Fruit fly (Drosophila melanogaster) whole organism, embryonic: Measurements from ENCODE around the gene Gss1.

Experiments
- Atf-2 ChIP-seq: fragments of 200-800 bp; sonication (Bioruptor generic); optimal IDR thresholded peaks from 2 replicates; lab custom pipeline; 2016; ENCODE audit warnings: missing biosample characterization, missing genetic modification characterization
- Awh ChIP-seq: fragments of 200-800 bp; sonication (Bioruptor generic); IDR thresholded peaks from 2 replicates; pipeline ENCODE4, ENCODE4 v1.3.6; 2022; ENCODE audit warnings: missing biosample characterization, missing genetic modification characterization
- Bdp1 ChIP-seq: fragments of 200-800 bp; sonication (Bioruptor generic); optimal IDR thresholded peaks from 3 replicates; lab custom pipeline; 2016; ENCODE audit warnings: missing biosample characterization, missing genetic modification characterization
- BtbVII ChIP-seq: fragments of 200-800 bp; sonication (Bioruptor generic); optimal IDR thresholded peaks from 3 replicates; lab custom pipeline; 2017; ENCODE audit warnings: missing biosample characterization, mild to moderate bottlenecking, missing genetic modification characterization
- CG10431 ChIP-seq: fragments of 200-800 bp; sonication (Bioruptor generic); optimal IDR thresholded peaks from 3 replicates; lab custom pipeline; 2018; ENCODE audit warnings: missing biosample characterization, mild to moderate bottlenecking, missing genetic modification characterization
- CG1233 ChIP-seq: fragments of 200-800 bp; sonication (Bioruptor generic); optimal IDR thresholded peaks from 4 replicates; lab custom pipeline; 2018; ENCODE audit warnings: missing biosample characterization, mild to moderate bottlenecking, missing genetic modification characterization
- CG12744 ChIP-seq: fragments of 200-800 bp; sonication (Bioruptor generic); optimal IDR thresholded peaks from 2 replicates; lab custom pipeline; 2016; ENCODE audit warnings: missing biosample characterization, missing genetic modification characterization
- CG12769 ChIP-seq: fragments of 200-800 bp; sonication (Bioruptor generic); optimal IDR thresholded peaks from 2 replicates; lab custom pipeline; 2019; ENCODE audit warnings: missing biosample characterization, mild to moderate bottlenecking, missing genetic modification characterization, moderate library complexity
- CG13123 ChIP-seq: fragments of 200-800 bp; sonication (Bioruptor generic); optimal IDR thresholded peaks from 2 replicates; lab custom pipeline; 2016; ENCODE audit warnings: missing biosample characterization, missing genetic modification characterization
- CG14710 ChIP-seq: fragments of 200-800 bp; sonication (Bioruptor generic); optimal IDR thresholded peaks from 3 replicates; lab custom pipeline; 2019; ENCODE audit warnings: missing biosample characterization, mild to moderate bottlenecking, missing genetic modification characterization, moderate library complexity
- CG18476 ChIP-seq: fragments of 200-800 bp; sonication (Bioruptor generic); optimal IDR thresholded peaks from 2 replicates; lab custom pipeline; 2016; ENCODE audit warnings: missing biosample characterization, mild to moderate bottlenecking, missing genetic modification characterization
- CG2678 ChIP-seq: fragments of 200-800 bp; sonication (Bioruptor generic); optimal IDR thresholded peaks from 3 replicates; lab custom pipeline; 2019; ENCODE audit warnings: missing biosample characterization, mild to moderate bottlenecking, missing genetic modification characterization, moderate library complexity
- CG4820 ChIP-seq: fragments of 200-800 bp; sonication (Bioruptor generic); optimal IDR thresholded peaks from 3 replicates; lab custom pipeline; 2016; ENCODE audit warnings: missing biosample characterization, missing genetic modification characterization
- CG6254 ChIP-seq: fragments of 200-800 bp; sonication (Bioruptor generic); optimal IDR thresholded peaks from 3 replicates; lab custom pipeline; 2017; ENCODE audit warnings: mild to moderate bottlenecking, missing biosample characterization, missing genetic modification reagents, missing genetic modification characterization
- CG7928 ChIP-seq: fragments of 200-800 bp; sonication (Bioruptor generic); optimal IDR thresholded peaks from 2 replicates; lab custom pipeline; 2017; ENCODE audit warnings: missing biosample characterization, mild to moderate bottlenecking, missing genetic modification characterization
- CG8290 ChIP-seq, 3 experiments: fragments of 200-800 bp; sonication (Bioruptor generic); optimal IDR thresholded peaks; 2 replicates each; lab custom pipeline; 2016 to 2019; ENCODE audit warnings: missing biosample characterization in 3 of 3, missing genetic modification characterization in 3 of 3, mild to moderate bottlenecking in 2 of 3, moderate library complexity in 1 of 3
- CG9817 ChIP-seq: fragments of 200-800 bp; sonication (Bioruptor generic); optimal IDR thresholded peaks from 2 replicates; lab custom pipeline; 2018; ENCODE audit warnings: missing biosample characterization, mild to moderate bottlenecking, missing genetic modification characterization, moderate library complexity
- E2f1 ChIP-seq: fragments of 200-800 bp; sonication (Bioruptor generic); IDR thresholded peaks from 2 replicates; pipeline ENCODE4 v1.3.6; 2022; ENCODE audit warnings: missing biosample characterization, missing genetic modification characterization
- HLH4C ChIP-seq: fragments of 200-800 bp; sonication (Bioruptor generic); IDR thresholded peaks from 3 replicates; pipeline ENCODE4 v1.3.6; 2022; ENCODE audit warnings: missing biosample characterization, missing genetic modification characterization; ENCODE audit not compliant: partially characterized antibody
- HLH54F ChIP-seq: fragments of 200-800 bp; sonication (Bioruptor generic); optimal IDR thresholded peaks from 3 replicates; lab custom pipeline; 2016; ENCODE audit warnings: missing biosample characterization, missing genetic modification characterization
- HmgZ ChIP-seq: fragments of 200-800 bp; sonication (Bioruptor generic); optimal IDR thresholded peaks from 2 replicates; lab custom pipeline; 2018; ENCODE audit warnings: missing biosample characterization, mild to moderate bottlenecking, missing genetic modification characterization
- MTF-1 ChIP-seq: fragments of 200-800 bp; sonication (Bioruptor generic); optimal IDR thresholded peaks from 2 replicates; lab custom pipeline; 2018; ENCODE audit warnings: missing biosample characterization, mild to moderate bottlenecking, missing genetic modification characterization, borderline replicate concordance
- Mes4 ChIP-seq: fragments of 200-800 bp; sonication (Bioruptor generic); optimal IDR thresholded peaks from 2 replicates; lab custom pipeline; 2016; ENCODE audit warnings: missing biosample characterization, missing genetic modification characterization
- Nf-YA ChIP-seq: fragments of 200-800 bp; sonication (Bioruptor generic); IDR thresholded peaks from 2 replicates; pipeline ENCODE4 v1.3.6; 2022; ENCODE audit warnings: missing biosample characterization, missing genetic modification characterization
- Poxn ChIP-seq: fragments of 200-800 bp; sonication (Bioruptor generic); IDR thresholded peaks from 2 replicates; pipeline ENCODE4 v1.3.6; 2022; ENCODE audit warnings: missing biosample characterization, missing genetic modification characterization
- Tbp ChIP-seq: fragments of >200 bp; optimal IDR thresholded peaks from 2 replicates; lab custom pipeline; 2018; ENCODE audit warnings: missing biosample characterization, missing genetic modification characterization
- ab ChIP-seq: fragments of 200-800 bp; sonication (Bioruptor generic); optimal IDR thresholded peaks from 2 replicates; lab custom pipeline; 2016; ENCODE audit warnings: missing biosample characterization, missing genetic modification characterization
- da ChIP-seq: fragments of 200-800 bp; sonication (Bioruptor generic); optimal IDR thresholded peaks from 2 replicates; lab custom pipeline; 2016; ENCODE audit warnings: missing biosample characterization, missing genetic modification characterization
- eve ChIP-seq, 2 experiments: fragments of >200 bp; optimal IDR thresholded peaks; 2 replicates each; lab custom pipeline; 2017; ENCODE audit warnings: missing biosample characterization in 2 of 2, missing genetic modification characterization in 2 of 2
- ftz-f1 ChIP-seq: fragments of 200-800 bp; sonication (Bioruptor generic); optimal IDR thresholded peaks from 2 replicates; lab custom pipeline; 2016; ENCODE audit warnings: missing biosample characterization, missing genetic modification characterization
- gcm ChIP-seq: fragments of 200-800 bp; sonication (Bioruptor generic); optimal IDR thresholded peaks from 2 replicates; lab custom pipeline; 2019; ENCODE audit warnings: missing biosample characterization, mild to moderate bottlenecking, missing genetic modification characterization, moderate library complexity
- gfzf ChIP-seq: fragments of 200-800 bp; sonication (Bioruptor generic); optimal IDR thresholded peaks from 2 replicates; lab custom pipeline; 2016; ENCODE audit warnings: missing biosample characterization, mild to moderate bottlenecking, missing genetic modification characterization, moderate library complexity
- inv ChIP-seq: fragments of 200-800 bp; sonication (Bioruptor generic); IDR thresholded peaks from 2 replicates; pipeline ENCODE4 v1.3.6; 2022; ENCODE audit warnings: missing biosample characterization, missing genetic modification characterization; ENCODE audit not compliant: partially characterized antibody
- lov ChIP-seq, 2 experiments: fragments of 200-800 bp in 1 of 2; fragments of >200 bp in 1 of 2; sonication (Bioruptor generic) in 1 of 2; IDR thresholded peaks in 1 of 2; optimal IDR thresholded peaks in 1 of 2; 2 replicates in 1 of 2; 3 replicates in 1 of 2; pipeline versions ENCODE4 v1.3.6 to Lab custom; 2017 to 2022; ENCODE audit warnings: missing biosample characterization in 1 of 2, missing genetic modification characterization in 1 of 2
- nmo ChIP-seq: fragments of 200-800 bp; sonication (Bioruptor generic); optimal IDR thresholded peaks from 2 replicates; lab custom pipeline; 2018; ENCODE audit warnings: missing biosample characterization, mild to moderate bottlenecking, missing genetic modification characterization, moderate library complexity
- peb ChIP-seq: fragments of 200-800 bp; sonication (Bioruptor generic); IDR thresholded peaks from 2 replicates; pipeline ENCODE4 v1.3.6; 2022; ENCODE audit warnings: missing biosample characterization, missing genetic modification characterization
- prd ChIP-seq, 3 experiments: fragments of >200 bp in 2 of 3; fragments of 200-800 bp in 1 of 3; sonication (Bioruptor generic) in 1 of 3; optimal IDR thresholded peaks in 2 of 3; IDR thresholded peaks in 1 of 3; 2 replicates in 2 of 3; 3 replicates in 1 of 3; pipeline versions ENCODE4 v1.3.6 to Lab custom; 2017 to 2022; ENCODE audit warnings: missing biosample characterization in 1 of 3, missing genetic modification characterization in 1 of 3
- pros ChIP-seq: fragments of 200-800 bp; sonication (Bioruptor generic); optimal IDR thresholded peaks from 3 replicates; lab custom pipeline; 2019; ENCODE audit warnings: missing biosample characterization, mild to moderate bottlenecking, missing genetic modification characterization, moderate library complexity
- pzg ChIP-seq: fragments of 200-800 bp; sonication (Bioruptor generic); optimal IDR thresholded peaks from 3 replicates; lab custom pipeline; 2018; ENCODE audit warnings: missing biosample characterization, mild to moderate bottlenecking, missing genetic modification characterization, moderate library complexity
- repo ChIP-seq: fragments of 200-800 bp; sonication (Bioruptor generic); optimal IDR thresholded peaks from 2 replicates; lab custom pipeline; 2016; ENCODE audit warnings: missing biosample characterization, missing genetic modification characterization
- ro ChIP-seq: fragments of 200-800 bp; sonication (Bioruptor generic); IDR thresholded peaks from 2 replicates; pipeline ENCODE4 v1.3.6; 2022; ENCODE audit warnings: missing biosample characterization, missing genetic modification characterization
- row ChIP-seq: fragments of 200-800 bp; sonication (Bioruptor generic); IDR thresholded peaks from 3 replicates; pipeline ENCODE4 v1.3.6; 2022; ENCODE audit warnings: missing biosample characterization, missing genetic modification characterization
- schlank ChIP-seq: fragments of 200-800 bp; sonication (Bioruptor generic); optimal IDR thresholded peaks from 2 replicates; lab custom pipeline; 2018; ENCODE audit warnings: missing biosample characterization, mild to moderate bottlenecking, missing genetic modification characterization
- sim ChIP-seq: fragments of 200-800 bp; sonication (Bioruptor generic); IDR thresholded peaks from 2 replicates; pipeline ENCODE4 v1.3.6; 2022; ENCODE audit warnings: missing biosample characterization, missing genetic modification characterization
- tna ChIP-seq: fragments of 200-800 bp; sonication (Bioruptor generic); IDR thresholded peaks from 2 replicates; pipeline ENCODE4 v1.3.6; 2022; ENCODE audit warnings: missing biosample characterization, missing genetic modification characterization; ENCODE audit not compliant: partially characterized antibody
- wor ChIP-seq: fragments of 200-800 bp; sonication (Bioruptor generic); IDR thresholded peaks from 2 replicates; pipeline ENCODE4 v1.3.6; 2022; ENCODE audit warnings: missing biosample characterization, missing genetic modification characterization
- zen2 ChIP-seq: fragments of 200-800 bp; sonication (Bioruptor generic); IDR thresholded peaks from 3 replicates; pipeline ENCODE4 v1.3.6; 2022; ENCODE audit warnings: missing biosample characterization, missing genetic modification characterization; ENCODE audit not compliant: partially characterized antibody

Gss1 gene

dm6 chrX:17910941-17911703, 21.8 kb downstream of the Gss1 start, which contains the start of gene CG6847 (continued):
- TF ChIP-seq CG12769 (tag; lab: Kevin White, UChicago) (no peak), lov (optimal IDR thresholded peaks at IDR 0.05; lab: Kevin White, UChicago) (no peak), lov (GFP tag; IDR thresholded peaks at IDR 0.05; lab: Robert Waterston, UW) (no peak), peb (GFP tag; lab: Robert Waterston, UW) (no peak), CG14710 (tag; lab: Kevin White, UChicago) (peak; percentile 31), CG4820 (GFP tag; lab: Kevin White, UChicago) (peak; percentile 41), ro (no peak), CG6254 (GFP tag; lab: Kevin White, UChicago) (peak; percentile 17), CG10431 (GFP tag; lab: Kevin White, UChicago) (peak; percentile 49), E2f1 (GFP tag; lab: Robert Waterston, UW) (peak; percentile 51), row (peak; percentile 78), nmo (GFP tag; lab: Kevin White, UChicago) (peak; percentile 89), Nf-YA (GFP tag; lab: Robert Waterston, UW) (no peak), Mes4 (GFP tag; lab: Kevin White, UChicago) (no peak), da (GFP tag; lab: Kevin White, UChicago) (no peak), CG9817 (tag; lab: Kevin White, UChicago) (peak; percentile 55), inv (GFP tag; lab: Robert Waterston, UW) (no peak), CG12744 (GFP tag; lab: Kevin White, UChicago) (no peak), gcm (GFP tag; lab: Kevin White, UChicago) (peak; percentile 69), tna (GFP tag; lab: Robert Waterston, UW) (0 out of 2 replicates have a peak, but pooled peaks have one; percentile 19), gfzf (no peak), Poxn (GFP tag; lab: Robert Waterston, UW) (no peak), pzg (GFP tag; lab: Kevin White, UChicago) (no peak), CG18476 (GFP tag; lab: Kevin White, UChicago) (peak; percentile 43), Atf-2 (GFP tag; lab: Kevin White, UChicago) (no peak), CG13123 (GFP tag; lab: Kevin White, UChicago) (peak; percentile 4), Awh (no peak), HmgZ (no peak), repo (GFP tag; lab: Kevin White, UChicago) (no peak), HLH4C (GFP tag; lab: Robert Waterston, UW) (no peak), MTF-1 (GFP tag; lab: Kevin White, UChicago) (no peak), eve (GFP tag; optimal IDR thresholded peaks at IDR 0.05; lab: Kevin White, UChicago) (no peak), CG2678 (tag; lab: Kevin White, UChicago) (peak; percentile 69), ftz-f1 (no peak), zen2 (no peak; the same call in 2 of the 3 replicates), BtbVII (no peak), CG1233 (no peak), Bdp1 (GFP tag; lab: Kevin White, UChicago) (no peak), schlank (tag; lab: Kevin White, UChicago) (no peak), CG8290 (GFP tag; optimal IDR thresholded peaks at IDR 0.05; lab: Kevin White, UChicago) (peak; percentile 26), CG8290 (tag; optimal IDR thresholded peaks at IDR 0.05; lab: Kevin White, UChicago) (peak; percentile 25 to 36), prd (optimal IDR thresholded peaks at IDR 0.05; lab: Kevin White, UChicago) (no peak), prd (GFP tag; IDR thresholded peaks at IDR 0.05; lab: Robert Waterston, UW) (peak; percentile 62; the same call in 2 of the 3 replicates), Tbp (GFP tag; lab: Kevin White, UChicago) (no peak), wor (GFP tag; lab: Robert Waterston, UW) (peak; percentile 41; the same call in 1 of the 2 replicates), HLH54F (GFP tag; lab: Kevin White, UChicago) (no peak), ab (no peak), pros (GFP tag; lab: Kevin White, UChicago) (no peak), CG7928 (GFP tag; lab: Kevin White, UChicago) (no peak), sim (no peak)
